Fruit fly (Drosophila melanogaster) whole organism, embryonic: ENCODE results near the gene CG5850.
A peak's percentile ranks its signal among the peaks of the same experiment; 100 is the strongest.

ENCODE experiments used
- Aef1 ChIP-seq: fragments of 200-800 bp; sonication (Bioruptor generic); IDR thresholded peaks from 3 replicates; pipeline ENCODE4 v1.3.6; 2022; ENCODE audit warnings: missing biosample characterization, missing genetic modification characterization
- BEAF-32 ChIP-seq: fragments of 200-800 bp; sonication (Bioruptor generic); optimal IDR thresholded peaks from 3 replicates; lab custom pipeline; 2017; ENCODE audit warnings: missing biosample characterization, missing genetic modification characterization, mild to moderate bottlenecking, moderate library complexity, missing genetic modification reagents
- Bteb2 ChIP-seq: fragments of 200-800 bp; sonication (Bioruptor generic); optimal IDR thresholded peaks from 2 replicates; lab custom pipeline; 2016; ENCODE audit warnings: missing biosample characterization, missing genetic modification characterization
- CG10209 ChIP-seq: fragments of 200-800 bp; sonication (Bioruptor generic); optimal IDR thresholded peaks from 3 replicates; lab custom pipeline; 2017; ENCODE audit warnings: missing biosample characterization, mild to moderate bottlenecking, missing genetic modification characterization, missing genetic modification reagents
- CG1024 ChIP-seq: fragments of 200-800 bp; sonication (Bioruptor generic); IDR thresholded peaks from 2 replicates; pipeline ENCODE4 v1.3.6; 2022; ENCODE audit warnings: missing biosample characterization, missing genetic modification characterization
- CG10959 ChIP-seq: fragments of 200-800 bp; sonication (Bioruptor generic); IDR thresholded peaks from 2 replicates; pipeline ENCODE4 v1.3.6; 2022; ENCODE audit warnings: missing biosample characterization, missing genetic modification characterization
- CG11456 ChIP-seq: fragments of 200-800 bp; sonication (Bioruptor generic); IDR thresholded peaks from 3 replicates; pipeline ENCODE4 v1.3.6; 2022; ENCODE audit warnings: missing biosample characterization, missing genetic modification characterization
- CG11723 ChIP-seq: fragments of 200-800 bp; sonication (Bioruptor generic); optimal IDR thresholded peaks from 2 replicates; lab custom pipeline; 2017; ENCODE audit warnings: missing biosample characterization, mild to moderate bottlenecking, missing genetic modification characterization
- CG12236 ChIP-seq: fragments of 200-800 bp; sonication (Bioruptor generic); optimal IDR thresholded peaks from 2 replicates; lab custom pipeline; 2016; ENCODE audit warnings: missing biosample characterization, missing genetic modification characterization
- CG12744 ChIP-seq: fragments of 200-800 bp; sonication (Bioruptor generic); optimal IDR thresholded peaks from 2 replicates; lab custom pipeline; 2016; ENCODE audit warnings: missing biosample characterization, missing genetic modification characterization
- CG13424 ChIP-seq: fragments of 200-800 bp; sonication (Bioruptor generic); optimal IDR thresholded peaks from 2 replicates; lab custom pipeline; 2019; ENCODE audit warnings: missing biosample characterization, mild to moderate bottlenecking, missing genetic modification characterization, moderate library complexity
- CG14710 ChIP-seq: fragments of 200-800 bp; sonication (Bioruptor generic); optimal IDR thresholded peaks from 3 replicates; lab custom pipeline; 2019; ENCODE audit warnings: missing biosample characterization, mild to moderate bottlenecking, missing genetic modification characterization, moderate library complexity
- CG15696 ChIP-seq: fragments of 200-800 bp; sonication (Bioruptor generic); optimal IDR thresholded peaks from 2 replicates; lab custom pipeline; 2019; ENCODE audit warnings: missing biosample characterization, mild to moderate bottlenecking, missing genetic modification characterization, moderate library complexity
- CG2116 ChIP-seq: fragments of 200-800 bp; sonication (Bioruptor generic); optimal IDR thresholded peaks from 3 replicates; lab custom pipeline; 2018; ENCODE audit warnings: missing biosample characterization, mild to moderate bottlenecking, missing genetic modification characterization
- CG2199 ChIP-seq: fragments of 200-800 bp; sonication (Bioruptor generic); IDR thresholded peaks from 3 replicates; pipeline ENCODE4 v1.3.6; 2022; ENCODE audit warnings: missing biosample characterization, missing genetic modification characterization
- CG2712 ChIP-seq: fragments of 200-800 bp; optimal IDR thresholded peaks from 3 replicates; lab custom pipeline; 2019; ENCODE audit warnings: missing biosample characterization, mild to moderate bottlenecking, missing genetic modification characterization, moderate library complexity
- CG31365 ChIP-seq: fragments of 200-800 bp; sonication (Bioruptor generic); optimal IDR thresholded peaks from 2 replicates; lab custom pipeline; 2018; ENCODE audit warnings: missing biosample characterization, mild to moderate bottlenecking, missing genetic modification characterization
- CG3407 ChIP-seq: fragments of 200-800 bp; sonication (Bioruptor generic); optimal IDR thresholded peaks from 2 replicates; lab custom pipeline; 2018; ENCODE audit warnings: missing biosample characterization, mild to moderate bottlenecking, missing genetic modification characterization
- CG4360 ChIP-seq: fragments of 200-800 bp; sonication (Bioruptor generic); IDR thresholded peaks from 2 replicates; pipeline ENCODE4 v1.3.6; 2022; ENCODE audit warnings: missing biosample characterization, missing genetic modification characterization
- CG5180 ChIP-seq: fragments of 200-800 bp; sonication (Bioruptor generic); optimal IDR thresholded peaks from 3 replicates; lab custom pipeline; 2017; ENCODE audit warnings: missing biosample characterization, missing genetic modification characterization, mild to moderate bottlenecking, moderate library complexity, missing genetic modification reagents
- CHES-1-like ChIP-seq: fragments of 200-800 bp; sonication (Bioruptor generic); optimal IDR thresholded peaks from 2 replicates; lab custom pipeline; 2016; ENCODE audit warnings: missing biosample characterization, missing genetic modification characterization
- Dp ChIP-seq: fragments of 200-800 bp; sonication (Bioruptor generic); optimal IDR thresholded peaks from 2 replicates; lab custom pipeline; 2018; ENCODE audit warnings: missing biosample characterization, mild to moderate bottlenecking, missing genetic modification characterization, moderate library complexity
- ERR ChIP-seq: fragments of 200-800 bp; sonication (Bioruptor generic); optimal IDR thresholded peaks from 2 replicates; lab custom pipeline; 2016; ENCODE audit warnings: missing biosample characterization, missing genetic modification characterization
- Jarid2 ChIP-seq: fragments of 200-800 bp; sonication (Bioruptor generic); optimal IDR thresholded peaks from 3 replicates; lab custom pipeline; 2017; ENCODE audit warnings: mild to moderate bottlenecking, missing biosample characterization, missing genetic modification reagents, missing genetic modification characterization
- Nf-YB ChIP-seq: fragments of 200-800 bp; sonication (Bioruptor generic); optimal IDR thresholded peaks from 3 replicates; lab custom pipeline; 2019; ENCODE audit warnings: missing biosample characterization, mild to moderate bottlenecking, missing genetic modification characterization, moderate library complexity
- Optix ChIP-seq: fragments of 200-800 bp; sonication (Bioruptor generic); IDR thresholded peaks from 3 replicates; pipeline ENCODE4 v1.3.6; 2022; ENCODE audit warnings: missing biosample characterization, missing genetic modification characterization
- Sry-β ChIP-seq: fragments of 200-800 bp; sonication (Bioruptor generic); optimal IDR thresholded peaks from 2 replicates; lab custom pipeline; 2018; ENCODE audit warnings: missing biosample characterization, mild to moderate bottlenecking, missing genetic modification characterization, moderate library complexity
- Stat92E ChIP-seq, 3 experiments: fragments of >200 bp in 2 of 3; fragments of 200-800 bp in 1 of 3; sonication (Bioruptor generic) in 1 of 3; optimal IDR thresholded peaks; 2 replicates each; lab custom pipeline; 2017 to 2019; ENCODE audit warnings: missing biosample characterization in 3 of 3, missing genetic modification characterization in 3 of 3, mild to moderate bottlenecking in 1 of 3, moderate library complexity in 1 of 3
- Tbp ChIP-seq: fragments of >200 bp; optimal IDR thresholded peaks from 2 replicates; lab custom pipeline; 2018; ENCODE audit warnings: missing biosample characterization, missing genetic modification characterization
- ac ChIP-seq: fragments of 200-800 bp; sonication (Bioruptor generic); optimal IDR thresholded peaks from 3 replicates; lab custom pipeline; 2017; ENCODE audit warnings: missing biosample characterization, mild to moderate bottlenecking, missing genetic modification characterization
- ato ChIP-seq: fragments of 200-800 bp; sonication (Bioruptor generic); IDR thresholded peaks from 2 replicates; pipeline ENCODE4 v1.3.6; 2022; ENCODE audit warnings: missing biosample characterization, missing genetic modification characterization; ENCODE audit not compliant: partially characterized antibody
- cato ChIP-seq: fragments of 200-800 bp; sonication (Bioruptor generic); optimal IDR thresholded peaks from 2 replicates; lab custom pipeline; 2016; ENCODE audit warnings: missing biosample characterization, missing genetic modification characterization, borderline replicate concordance
- crc ChIP-seq: fragments of 200-800 bp; sonication (Bioruptor generic); optimal IDR thresholded peaks from 2 replicates; lab custom pipeline; 2016; ENCODE audit warnings: missing biosample characterization, missing genetic modification characterization
- dysf ChIP-seq: fragments of 200-800 bp; sonication (Bioruptor generic); IDR thresholded peaks from 3 replicates; pipeline ENCODE4 v1.3.6; 2022; ENCODE audit warnings: missing biosample characterization, missing genetic modification characterization
- fd64A ChIP-seq: fragments of 200-800 bp; sonication (Bioruptor generic); optimal IDR thresholded peaks from 3 replicates; lab custom pipeline; 2018; ENCODE audit warnings: missing biosample characterization, mild to moderate bottlenecking, missing genetic modification characterization
- fu2 ChIP-seq: fragments of 200-800 bp; sonication (Bioruptor generic); optimal IDR thresholded peaks from 2 replicates; lab custom pipeline; 2016; ENCODE audit warnings: missing biosample characterization, missing genetic modification characterization
- gro ChIP-seq: fragments of 200-800 bp; sonication (Bioruptor generic); optimal IDR thresholded peaks from 2 replicates; lab custom pipeline; 2016; ENCODE audit warnings: missing biosample characterization, missing genetic modification characterization
- jumu ChIP-seq: fragments of 200-800 bp; sonication (Bioruptor generic); optimal IDR thresholded peaks from 3 replicates; lab custom pipeline; 2016; ENCODE audit warnings: missing biosample characterization, missing genetic modification characterization
- maf-S ChIP-seq: fragments of 200-800 bp; sonication (Bioruptor generic); optimal IDR thresholded peaks from 2 replicates; lab custom pipeline; 2016; ENCODE audit warnings: missing biosample characterization, missing genetic modification characterization
- mirr ChIP-seq: fragments of 200-800 bp; sonication (Bioruptor generic); optimal IDR thresholded peaks from 3 replicates; lab custom pipeline; 2018; ENCODE audit warnings: missing biosample characterization, mild to moderate bottlenecking, missing genetic modification characterization
- nmo ChIP-seq: fragments of 200-800 bp; sonication (Bioruptor generic); optimal IDR thresholded peaks from 2 replicates; lab custom pipeline; 2018; ENCODE audit warnings: missing biosample characterization, mild to moderate bottlenecking, missing genetic modification characterization, moderate library complexity
- peb ChIP-seq: fragments of 200-800 bp; sonication (Bioruptor generic); IDR thresholded peaks from 2 replicates; pipeline ENCODE4 v1.3.6; 2022; ENCODE audit warnings: missing biosample characterization, missing genetic modification characterization
- pros ChIP-seq: fragments of 200-800 bp; sonication (Bioruptor generic); optimal IDR thresholded peaks from 3 replicates; lab custom pipeline; 2019; ENCODE audit warnings: missing biosample characterization, mild to moderate bottlenecking, missing genetic modification characterization, moderate library complexity
- row ChIP-seq: fragments of 200-800 bp; sonication (Bioruptor generic); IDR thresholded peaks from 3 replicates; pipeline ENCODE4 v1.3.6; 2022; ENCODE audit warnings: missing biosample characterization, missing genetic modification characterization
- sd ChIP-seq: fragments of 200-800 bp; sonication (Bioruptor generic); optimal IDR thresholded peaks from 3 replicates; lab custom pipeline; 2018; ENCODE audit warnings: missing biosample characterization, mild to moderate bottlenecking, missing genetic modification characterization, moderate library complexity
- sens ChIP-seq: fragments of 200-800 bp; sonication (Bioruptor generic); peaks from one replicate; lab custom pipeline; 2016; ENCODE audit warnings: missing biosample characterization, missing genetic modification characterization
- sens-2 ChIP-seq: fragments of 200-800 bp; sonication (Bioruptor generic); IDR thresholded peaks from 2 replicates; pipeline ENCODE4 v1.3.6; 2022; ENCODE audit warnings: missing biosample characterization, missing genetic modification characterization
- trem ChIP-seq: fragments of 200-800 bp; optimal IDR thresholded peaks from 3 replicates; lab custom pipeline; 2019; ENCODE audit warnings: missing biosample characterization, mild to moderate bottlenecking, missing genetic modification characterization, moderate library complexity
- unc-4 ChIP-seq: fragments of 200-800 bp; sonication (Bioruptor generic); IDR thresholded peaks from 2 replicates; pipeline ENCODE4 v1.3.6; 2022; ENCODE audit warnings: missing biosample characterization, missing genetic modification characterization; ENCODE audit not compliant: partially characterized antibody
- vnd ChIP-seq: fragments of 200-800 bp; sonication (Bioruptor generic); IDR thresholded peaks from 3 replicates; pipeline ENCODE4 v1.3.6; 2022; ENCODE audit warnings: missing biosample characterization, missing genetic modification characterization; ENCODE audit not compliant: partially characterized antibody

The CG5850 gene

dm6 chr2L:9989846-9990506, 26.2 kb upstream of the CG5850 start (continued):
- TF ChIP-seq CG2116 (GFP tag; lab: Kevin White, UChicago) = no peak
- TF ChIP-seq maf-S (GFP tag; lab: Kevin White, UChicago) = no peak
- TF ChIP-seq CG10959 = peak; percentile 77
- TF ChIP-seq nmo (GFP tag; lab: Kevin White, UChicago) = no peak
- TF ChIP-seq Optix = no peak
- no peak for TF ChIP-seq CG10209
- no peak for TF ChIP-seq sd (tag; lab: Kevin White, UChicago)
- TF ChIP-seq CG31365 (tag; lab: Kevin White, UChicago) = no peak
- no peak for TF ChIP-seq trem (tag; lab: Kevin White, UChicago)
- TF ChIP-seq CG15696 (tag; lab: Kevin White, UChicago) = peak; percentile 74
- peak; percentile 16; the same call in 1 of the 2 replicates for TF ChIP-seq sens-2 (GFP tag; lab: Robert Waterston, UW)
- no peak for TF ChIP-seq crc (GFP tag; lab: Kevin White, UChicago)
- TF ChIP-seq fd64A (GFP tag; lab: Kevin White, UChicago) = no peak
- no peak for TF ChIP-seq CG4360 (GFP tag; lab: Robert Waterston, UW)
- no peak for TF ChIP-seq pros (GFP tag; lab: Kevin White, UChicago)
- no peak for TF ChIP-seq CG1024 (GFP tag; lab: Robert Waterston, UW)
- TF ChIP-seq Dp = no peak
- TF ChIP-seq unc-4 (GFP tag; lab: Robert Waterston, UW) = no peak
- no peak for TF ChIP-seq CG13424 (tag; lab: Kevin White, UChicago)
- TF ChIP-seq dysf = no peak
- TF ChIP-seq CG14710 (tag; lab: Kevin White, UChicago) = peak; percentile 44
- TF ChIP-seq BEAF-32 (GFP tag; lab: Kevin White, UChicago) = no peak
- no peak for TF ChIP-seq CG5180 (GFP tag; lab: Kevin White, UChicago)
- TF ChIP-seq CG2712 (tag; lab: Kevin White, UChicago) = peak; percentile 66
- TF ChIP-seq CG12744 = no peak
- TF ChIP-seq ERR = no peak
- peak; percentile 27 for TF ChIP-seq Nf-YB
- TF ChIP-seq CG12236 (GFP tag; lab: Kevin White, UChicago) = no peak
- peak; percentile 44; the same call in 2 of the 3 replicates for TF ChIP-seq row (GFP tag; lab: Robert Waterston, UW)
- TF ChIP-seq Sry-β (GFP tag; lab: Kevin White, UChicago) = no peak
- TF ChIP-seq vnd = no peak
- no peak for TF ChIP-seq CG11723 (GFP tag; lab: Kevin White, UChicago)
- TF ChIP-seq Bteb2 (GFP tag; lab: Kevin White, UChicago) = no peak
- no peak for TF ChIP-seq peb
- TF ChIP-seq sens (GFP tag; lab: Kevin White, UChicago) = peak; percentile 82
- no peak for TF ChIP-seq CG11456 (GFP tag; lab: Robert Waterston, UW)
- no peak for TF ChIP-seq CHES-1-like (GFP tag; lab: Kevin White, UChicago)
- TF ChIP-seq Tbp (GFP tag; lab: Kevin White, UChicago) = no peak
- TF ChIP-seq mirr (GFP tag; lab: Kevin White, UChicago) = no peak
- no peak for TF ChIP-seq ato (GFP tag; lab: Robert Waterston, UW)
- TF ChIP-seq ac = peak; percentile 95
- no peak for TF ChIP-seq CG3407 (GFP tag; lab: Kevin White, UChicago)
- no peak for TF ChIP-seq Aef1 (GFP tag; lab: Robert Waterston, UW)
- TF ChIP-seq Stat92E (GFP tag; optimal IDR thresholded peaks at IDR 0.05; lab: Kevin White, UChicago) = no peak
- TF ChIP-seq jumu (GFP tag; lab: Kevin White, UChicago) = no peak
- TF ChIP-seq cato (GFP tag; lab: Kevin White, UChicago) = no peak
- no peak for TF ChIP-seq gro
- TF ChIP-seq CG2199 (GFP tag; lab: Robert Waterston, UW) = no peak
- no peak for TF ChIP-seq Jarid2 (GFP tag; lab: Kevin White, UChicago)
- no peak for TF ChIP-seq fu2
